Fruit fly (Drosophila melanogaster) whole organism: ENCODE results near the gene Doa.

Source experiments
- CG8478 ChIP-seq: fragments of >200 bp; optimal IDR thresholded peaks from 2 replicates; lab custom pipeline; 2018; ENCODE audit warnings: inconsistent platforms
- Dll ChIP-seq: fragments of >200 bp; optimal IDR thresholded peaks from 2 replicates; lab custom pipeline; 2017
- EcR ChIP-seq, 2 experiments: fragments of >200 bp; optimal IDR thresholded peaks; 2 replicates each; lab custom pipeline; 2017; ENCODE audit warnings: missing biosample characterization in 2 of 2, missing genetic modification characterization in 2 of 2, missing genetic modification reagents in 2 of 2
- pan ChIP-seq: fragments of >200 bp; optimal IDR thresholded peaks from 2 replicates; lab custom pipeline; 2017
- psq ChIP-seq: fragments of >200 bp; optimal IDR thresholded peaks from 2 replicates; lab custom pipeline; 2017
- usp ChIP-seq: fragments of >200 bp; optimal IDR thresholded peaks from 2 replicates; lab custom pipeline; 2017; ENCODE audit warnings: missing biosample characterization, missing genetic modification characterization, mixed read lengths

The Doa gene

dm6 chr3R:28970266-28970665 is 82.4 kb downstream of the Doa start, which contains the start of gene DIP-gamma:
Gene DIP-gamma (minus strand): TSS chr3R:28970372.
- no peak for TF ChIP-seq EcR (GFP tag; optimal IDR thresholded peaks at IDR 0.05; lab: Kevin White, UChicago)
- no peak for TF ChIP-seq CG8478 (lab: Kevin White, UChicago)
- TF ChIP-seq psq (lab: Kevin White, UChicago), result no peak
- TF ChIP-seq pan, result no peak
- no peak for TF ChIP-seq usp
- no peak for TF ChIP-seq Dll (lab: Kevin White, UChicago)
